Fruit fly (Drosophila melanogaster): ENCODE measurements around the gene CG9922.

CG9922 gene

DNA sequence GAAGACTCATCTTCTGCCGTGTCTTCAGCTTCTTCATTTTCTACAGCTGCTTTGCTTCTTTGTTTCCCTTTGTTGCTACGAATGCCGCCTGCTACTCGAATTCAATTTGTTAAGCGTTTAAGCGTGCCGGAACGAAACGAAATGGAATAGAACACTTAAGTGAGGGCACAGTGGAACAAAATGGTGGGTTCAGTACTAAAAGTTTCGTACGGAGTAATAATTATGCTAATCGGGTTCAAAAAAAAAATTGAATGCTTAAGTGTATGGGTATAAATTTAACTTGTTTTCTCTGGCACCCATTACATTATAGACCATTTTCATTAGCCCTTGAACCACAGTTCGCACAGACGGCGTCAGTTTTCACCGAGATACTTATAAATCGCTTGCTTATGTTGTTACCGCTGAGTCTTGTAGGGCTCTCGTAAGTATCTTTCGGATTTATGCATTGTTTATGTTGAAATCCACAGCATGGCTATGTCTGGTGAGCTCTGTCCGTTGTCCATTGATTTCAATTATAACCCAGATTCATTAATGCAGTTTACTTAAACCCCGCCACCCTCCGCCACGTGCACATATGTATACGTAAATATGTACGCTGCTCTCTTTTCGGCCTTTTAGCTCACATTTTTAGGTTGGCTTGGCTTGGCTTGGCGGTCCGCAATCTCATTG is 23.6 kb downstream of the CG9922 start (continued):
- TF ChIP-seq tx (GFP tag; optimal IDR thresholded peaks at IDR 0.05): peak; percentile 76
- TF ChIP-seq mld (GFP tag; IDR thresholded peaks at IDR 0.05; ENCODE audit: partially characterized antibody): no peak
- TF ChIP-seq gce (GFP tag; IDR thresholded peaks at IDR 0.05): peak; percentile 96
- TF ChIP-seq CG4282 (GFP tag; optimal IDR thresholded peaks at IDR 0.05): peak; percentile 89
- peak; percentile 88 for TF ChIP-seq ro (GFP tag; IDR thresholded peaks at IDR 0.05)
- peak; percentile 81 for TF ChIP-seq lbe (GFP tag; optimal IDR thresholded peaks at IDR 0.05)
- peak; percentile 56 to 87 for TF ChIP-seq bsh (GFP tag; optimal IDR thresholded peaks at IDR 0.05)
- TF ChIP-seq CG9215 (GFP tag; IDR thresholded peaks at IDR 0.05): peak; percentile 85
- TF ChIP-seq CG11093 (GFP tag; IDR thresholded peaks at IDR 0.05): peak; percentile 93
- peak; percentile 86 for TF ChIP-seq CG8924 (tag; optimal IDR thresholded peaks at IDR 0.05)
- peak; percentile 87 for TF ChIP-seq cas (GFP tag; IDR thresholded peaks at IDR 0.05)
- TF ChIP-seq CG31388 (GFP tag; optimal IDR thresholded peaks at IDR 0.05): peak; percentile 83
- TF ChIP-seq CG2199 (GFP tag; IDR thresholded peaks at IDR 0.05): peak; percentile 98
- peak; percentile 94 for TF ChIP-seq CG17361 (GFP tag; IDR thresholded peaks at IDR 0.05)
- no peak for TF ChIP-seq cg (GFP tag; optimal IDR thresholded peaks at IDR 0.05)
- TF ChIP-seq MTF-1 (GFP tag; optimal IDR thresholded peaks at IDR 0.05; ENCODE audit: borderline replicate concordance): peak; percentile 87
- TF ChIP-seq Bteb2 (GFP tag; optimal IDR thresholded peaks at IDR 0.05): peak; percentile 41
- TF ChIP-seq CG16815 (GFP tag; optimal IDR thresholded peaks at IDR 0.05): peak; percentile 70
- 0 out of 2 replicates have a peak, but pooled peaks have one; percentile 18 for TF ChIP-seq Dip2 (GFP tag; IDR thresholded peaks at IDR 0.05)
- 0 out of 2 replicates have a peak, but pooled peaks have one; percentile 7 for TF ChIP-seq Poxn (GFP tag; IDR thresholded peaks at IDR 0.05)
- peak in 1 of 2 experiments; percentile 8 for TF ChIP-seq Eip74EF (GFP tag; optimal IDR thresholded peaks at IDR 0.05)
- peak; percentile 47 for TF ChIP-seq wek (GFP tag; optimal IDR thresholded peaks at IDR 0.05)
- peak; percentile 65 for TF ChIP-seq CG10462 (GFP tag; optimal IDR thresholded peaks at IDR 0.05)
- peak; percentile 97 for TF ChIP-seq tin (GFP tag; optimal IDR thresholded peaks at IDR 0.05)
- peak; percentile 85 for TF ChIP-seq CG10565 (GFP tag; optimal IDR thresholded peaks at IDR 0.05)
- peak; percentile 92 for TF ChIP-seq btn (GFP tag; optimal IDR thresholded peaks at IDR 0.05)
- TF ChIP-seq tna (GFP tag; IDR thresholded peaks at IDR 0.05; ENCODE audit: partially characterized antibody): peak; percentile 60
- peak; percentile 68 for TF ChIP-seq slp2 (GFP tag; optimal IDR thresholded peaks at IDR 0.05)
- peak; percentile 33 for TF ChIP-seq CG15601 (tag; optimal IDR thresholded peaks at IDR 0.05)
- peak; percentile 78 for TF ChIP-seq CG9609 (GFP tag; optimal IDR thresholded peaks at IDR 0.05)
- TF ChIP-seq Dad (GFP tag; optimal IDR thresholded peaks at IDR 0.05): peak; percentile 90
- peak; percentile 90 for TF ChIP-seq phol (tag; optimal IDR thresholded peaks at IDR 0.05)
- peak; percentile 92 for TF ChIP-seq CG13624 (GFP tag; optimal IDR thresholded peaks at IDR 0.05)
- no peak for TF ChIP-seq Vsx1 (GFP tag; optimal IDR thresholded peaks at IDR 0.05)
- TF ChIP-seq PHDP (tag; optimal IDR thresholded peaks at IDR 0.05): peak; percentile 81
- TF ChIP-seq CG2875 (GFP tag; optimal IDR thresholded peaks at IDR 0.05): peak; percentile 73
- peak; percentile 75 for TF ChIP-seq Atf3 (GFP tag; optimal IDR thresholded peaks at IDR 0.05)
- TF ChIP-seq zf30C (GFP tag; optimal IDR thresholded peaks at IDR 0.05): no peak
- TF ChIP-seq odd (GFP tag; optimal IDR thresholded peaks at IDR 0.05): peak; percentile 42
- TF ChIP-seq ci (GFP tag; IDR thresholded peaks at IDR 0.05): peak; percentile 95
- TF ChIP-seq Gsc (GFP tag; IDR thresholded peaks at IDR 0.05): no peak; the same call in 1 of the 2 replicates
- TF ChIP-seq GATAe (GFP tag; conservative IDR thresholded peaks at IDR 0.05): peak; percentile 81
- peak; percentile 35 for TF ChIP-seq CG9817 (tag; optimal IDR thresholded peaks at IDR 0.05)
- no peak for TF ChIP-seq pan (optimal IDR thresholded peaks at IDR 0.05)
- peak in 1 of 2 experiments; percentile 97 for TF ChIP-seq pan (GFP tag; optimal IDR thresholded peaks at IDR 0.05 in 1 of 2, IDR thresholded peaks at IDR 0.05 in 1 of 2)
- peak; percentile 42 for TF ChIP-seq exex (tag; optimal IDR thresholded peaks at IDR 0.05)
- peak; percentile 52 for TF ChIP-seq Bgb (GFP tag; IDR thresholded peaks at IDR 0.05; ENCODE audit: partially characterized antibody)
- no peak for TF ChIP-seq Hand (GFP tag; optimal IDR thresholded peaks at IDR 0.05)
- peak; percentile 92 for TF ChIP-seq jumu (GFP tag; optimal IDR thresholded peaks at IDR 0.05)
